Worm (Caenorhabditis elegans) whole organism, early embryonic: ENCODE results near the gene F41E6.12.

Experiments
- B0310.2 ChIP-seq: sonication (generic microtip); optimal IDR thresholded peaks from 2 replicates; lab custom pipeline; 2016; ENCODE audit warnings: mild to moderate bottlenecking, missing genetic modification characterization, missing compliant biosample characterization
- F13C5.2 ChIP-seq: sonication (generic microtip); optimal IDR thresholded peaks from 2 replicates; lab custom pipeline; 2017; ENCODE audit warnings: mild to moderate bottlenecking, missing genetic modification characterization, inconsistent platforms, missing compliant biosample characterization
- aly-1 ChIP-seq: sonication (generic microtip); optimal IDR thresholded peaks from 2 replicates; lab custom pipeline; 2016; ENCODE audit warnings: missing genetic modification characterization, missing compliant biosample characterization
- ama-1 ChIP-seq: fragments of 150-350 bp; optimal IDR thresholded peaks from 2 replicates; lab custom pipeline; 2014
- ceh-13 ChIP-seq: fragments of 200-800 bp; sonication (Bioruptor generic); optimal IDR thresholded peaks from 2 replicates; lab custom pipeline; 2018; ENCODE audit warnings: mild to moderate bottlenecking, missing genetic modification characterization, missing compliant biosample characterization
- ceh-36 ChIP-seq: sonication (generic microtip); optimal IDR thresholded peaks from 2 replicates; lab custom pipeline; 2016; ENCODE audit warnings: missing genetic modification characterization, inconsistent platforms, missing compliant biosample characterization
- ets-7 ChIP-seq: sonication (generic microtip); optimal IDR thresholded peaks from 2 replicates; lab custom pipeline; 2016; ENCODE audit warnings: missing genotype, missing genetic modification characterization, missing compliant biosample characterization
- flt-1 ChIP-seq: fragments of 200-800 bp; sonication (Bioruptor generic); IDR thresholded peaks from 2 replicates; pipeline ENCODE4 v1.3.6; 2022; ENCODE audit warnings: missing genetic modification characterization, missing compliant biosample characterization
- hmg-4 ChIP-seq: fragments of 200-800 bp; sonication (Bioruptor generic); optimal IDR thresholded peaks from 2 replicates; lab custom pipeline; 2018; ENCODE audit warnings: mild to moderate bottlenecking, missing genetic modification characterization, missing compliant biosample characterization
- hnd-1 ChIP-seq: sonication (generic microtip); optimal IDR thresholded peaks from 2 replicates; lab custom pipeline; 2016; ENCODE audit warnings: missing genetic modification characterization, missing compliant biosample characterization
- pes-1 ChIP-seq: fragments of 200-800 bp; sonication (Bioruptor generic); IDR thresholded peaks from 2 replicates; pipeline ENCODE4 v1.3.6; 2022; ENCODE audit warnings: missing genetic modification reagents, missing genetic modification characterization, missing compliant biosample characterization
- scrt-1 ChIP-seq: fragments of 200-800 bp; sonication (Bioruptor generic); IDR thresholded peaks from 2 replicates; pipeline ENCODE4 v1.3.6; 2022; ENCODE audit warnings: missing genetic modification characterization, missing compliant biosample characterization
- sea-1 ChIP-seq: fragments of 200-800 bp; sonication (Bioruptor generic); conservative IDR thresholded peaks from 2 replicates; pipeline ENCODE4 v1.3.6; 2022; ENCODE audit warnings: missing genetic modification characterization, missing compliant biosample characterization
- tbx-37 ChIP-seq: fragments of 200-800 bp; sonication (Bioruptor generic); conservative IDR thresholded peaks from 2 replicates; pipeline ENCODE4 v1.3.6; 2022; ENCODE audit warnings: missing genetic modification reagents, missing genetic modification characterization, missing compliant biosample characterization

ce11 chrV:8665765-8666164, 36.8 kb upstream of the F41E6.12 start, which contains the start of gene ZC190.4:
- TF ChIP-seq pes-1 (GFP tag; lab: Robert Waterston, UW) (no peak), ama-1 (no peak), scrt-1 (no peak), B0310.2 (tag; lab: Kevin White, UChicago) (no peak), F13C5.2 (tag; lab: Kevin White, UChicago) (no peak), ceh-36 (tag; lab: Kevin White, UChicago) (no peak), sea-1 (GFP tag; lab: Robert Waterston, UW) (no peak), hnd-1 (tag; lab: Kevin White, UChicago) (no peak), tbx-37 (GFP tag; lab: Robert Waterston, UW) (no peak), aly-1 (tag; lab: Kevin White, UChicago) (no peak), hmg-4 (GFP tag; lab: Kevin White, UChicago) (no peak), ceh-13 (GFP tag; lab: Kevin White, UChicago) (no peak), flt-1 (GFP tag; lab: Robert Waterston, UW) (no peak), ets-7 (tag; lab: Kevin White, UChicago) (no peak)
